Fruit fly (Drosophila melanogaster) whole organism, embryonic: ENCODE measurements around the gene CG10725.

ENCODE experiments used
- Atf-2 ChIP-seq: fragments of 200-800 bp; sonication (Bioruptor generic); optimal IDR thresholded peaks from 2 replicates; lab custom pipeline; 2016; ENCODE audit warnings: missing biosample characterization, missing genetic modification characterization
- CG10366 ChIP-seq: fragments of 200-800 bp; sonication (Bioruptor generic); IDR thresholded peaks from 2 replicates; pipeline ENCODE4 v1.3.6; 2022; ENCODE audit warnings: missing biosample characterization, missing genetic modification characterization
- CG10959 ChIP-seq: fragments of 200-800 bp; sonication (Bioruptor generic); IDR thresholded peaks from 2 replicates; pipeline ENCODE4 v1.3.6; 2022; ENCODE audit warnings: missing biosample characterization, missing genetic modification characterization
- CG11456 ChIP-seq: fragments of 200-800 bp; sonication (Bioruptor generic); IDR thresholded peaks from 3 replicates; pipeline ENCODE4 v1.3.6; 2022; ENCODE audit warnings: missing biosample characterization, missing genetic modification characterization
- CG11695 ChIP-seq: fragments of 200-800 bp; sonication (Bioruptor generic); IDR thresholded peaks from 3 replicates; pipeline ENCODE4 v1.3.6; 2022; ENCODE audit warnings: missing biosample characterization, missing genetic modification characterization
- CG12071 ChIP-seq: fragments of 200-800 bp; sonication (Bioruptor generic); optimal IDR thresholded peaks from 3 replicates; lab custom pipeline; 2018; ENCODE audit warnings: missing biosample characterization, mild to moderate bottlenecking, missing genetic modification characterization
- CG12769 ChIP-seq: fragments of 200-800 bp; sonication (Bioruptor generic); optimal IDR thresholded peaks from 2 replicates; lab custom pipeline; 2019; ENCODE audit warnings: missing biosample characterization, mild to moderate bottlenecking, missing genetic modification characterization, moderate library complexity
- CG13287 ChIP-seq: fragments of 200-800 bp; sonication (Bioruptor generic); IDR thresholded peaks from 2 replicates; pipeline ENCODE4 v1.3.6; 2022; ENCODE audit warnings: missing biosample characterization, missing genetic modification characterization; ENCODE audit not compliant: partially characterized antibody
- CG14710 ChIP-seq: fragments of 200-800 bp; sonication (Bioruptor generic); optimal IDR thresholded peaks from 3 replicates; lab custom pipeline; 2019; ENCODE audit warnings: missing biosample characterization, mild to moderate bottlenecking, missing genetic modification characterization, moderate library complexity
- CG16779 ChIP-seq: fragments of 200-800 bp; sonication (Bioruptor generic); IDR thresholded peaks from 2 replicates; pipeline ENCODE4 v1.3.6; 2022; ENCODE audit warnings: missing biosample characterization, missing genetic modification characterization
- CG1792 ChIP-seq: fragments of 200-800 bp; sonication (Bioruptor generic); optimal IDR thresholded peaks from 2 replicates; lab custom pipeline; 2016; ENCODE audit warnings: missing biosample characterization, missing genetic modification characterization
- CG18764 ChIP-seq: fragments of 200-800 bp; sonication (Bioruptor generic); optimal IDR thresholded peaks from 3 replicates; lab custom pipeline; 2016; ENCODE audit warnings: missing biosample characterization, missing genetic modification characterization
- CG30403 ChIP-seq: fragments of 200-800 bp; sonication (Bioruptor generic); optimal IDR thresholded peaks from 3 replicates; lab custom pipeline; 2016; ENCODE audit warnings: missing biosample characterization, missing genetic modification characterization
- CG34224 ChIP-seq: fragments of 200-800 bp; sonication (Bioruptor generic); IDR thresholded peaks from 3 replicates; pipeline ENCODE4 v1.3.6; 2022; ENCODE audit warnings: missing biosample characterization, missing genetic modification characterization; ENCODE audit not compliant: partially characterized antibody
- CG4617 ChIP-seq: fragments of 200-800 bp; sonication (Bioruptor generic); optimal IDR thresholded peaks from 3 replicates; lab custom pipeline; 2016; ENCODE audit warnings: missing biosample characterization, missing genetic modification characterization, borderline replicate concordance
- CG6813 ChIP-seq: fragments of 200-800 bp; sonication (Bioruptor generic); optimal IDR thresholded peaks from 2 replicates; lab custom pipeline; 2017; ENCODE audit warnings: missing biosample characterization, missing genetic modification characterization, mild to moderate bottlenecking, moderate library complexity, missing genetic modification reagents
- CG8359 ChIP-seq: fragments of 200-800 bp; sonication (Bioruptor generic); optimal IDR thresholded peaks from 2 replicates; lab custom pipeline; 2017; ENCODE audit warnings: missing biosample characterization, mild to moderate bottlenecking, missing genetic modification characterization, borderline replicate concordance
- CkIIα-i1 ChIP-seq: fragments of 200-800 bp; sonication (Bioruptor generic); IDR thresholded peaks from 2 replicates; pipeline ENCODE4 v1.3.6; 2022; ENCODE audit warnings: missing biosample characterization, missing genetic modification characterization
- Doc3 ChIP-seq: fragments of 200-800 bp; sonication (Bioruptor generic); IDR thresholded peaks from 3 replicates; pipeline ENCODE4 v1.3.6; 2022; ENCODE audit warnings: missing biosample characterization, missing genetic modification characterization; ENCODE audit not compliant: partially characterized antibody
- Fer1 ChIP-seq: fragments of 200-800 bp; sonication (Bioruptor generic); optimal IDR thresholded peaks from 2 replicates; lab custom pipeline; 2017; ENCODE audit warnings: missing biosample characterization, mild to moderate bottlenecking, missing genetic modification characterization
- Med ChIP-seq: fragments of 200-800 bp; sonication (Bioruptor generic); peaks from one replicate; lab custom pipeline; 2016; ENCODE audit warnings: missing biosample characterization, missing genetic modification characterization, mild to moderate bottlenecking, inconsistent platforms, moderate library complexity
- Scr ChIP-seq: fragments of 200-800 bp; sonication (Bioruptor generic); IDR thresholded peaks from 2 replicates; pipeline ENCODE4 v1.3.6; 2022; ENCODE audit warnings: missing biosample characterization, missing genetic modification characterization; ENCODE audit not compliant: partially characterized antibody
- Xrp1 ChIP-seq: fragments of 200-800 bp; sonication (Bioruptor generic); IDR thresholded peaks from 2 replicates; pipeline ENCODE4 v1.3.6; 2022; ENCODE audit warnings: missing biosample characterization, missing genetic modification characterization
- YL-1 ChIP-seq: fragments of 200-800 bp; sonication (Bioruptor generic); optimal IDR thresholded peaks from 3 replicates; lab custom pipeline; 2017; ENCODE audit warnings: missing biosample characterization, mild to moderate bottlenecking, missing genetic modification characterization
- az2 ChIP-seq: fragments of 200-800 bp; sonication (Bioruptor generic); optimal IDR thresholded peaks from 3 replicates; lab custom pipeline; 2016; ENCODE audit warnings: missing biosample characterization, missing genetic modification characterization
- bsh ChIP-seq, 2 experiments: fragments of 200-800 bp; sonication (Bioruptor generic); optimal IDR thresholded peaks; 2 replicates each; lab custom pipeline; 2017 to 2018; ENCODE audit warnings: mild to moderate bottlenecking in 2 of 2, missing biosample characterization in 2 of 2, missing genetic modification characterization in 2 of 2, moderate library complexity in 1 of 2
- chm ChIP-seq: fragments of 200-800 bp; sonication (Bioruptor generic); IDR thresholded peaks from 2 replicates; pipeline ENCODE4 v1.3.6; 2022; ENCODE audit warnings: missing biosample characterization, missing genetic modification characterization
- crc ChIP-seq: fragments of 200-800 bp; sonication (Bioruptor generic); optimal IDR thresholded peaks from 2 replicates; lab custom pipeline; 2016; ENCODE audit warnings: missing biosample characterization, missing genetic modification characterization
- danr ChIP-seq: fragments of 200-800 bp; sonication (Bioruptor generic); IDR thresholded peaks from 2 replicates; pipeline ENCODE4 v1.3.6; 2022; ENCODE audit warnings: missing biosample characterization, missing genetic modification characterization
- fru ChIP-seq: fragments of >200 bp; optimal IDR thresholded peaks from 2 replicates; lab custom pipeline; 2017
- hbn ChIP-seq: fragments of 200-800 bp; sonication (Bioruptor generic); IDR thresholded peaks from 2 replicates; pipeline ENCODE4 v1.3.6; 2022; ENCODE audit warnings: missing biosample characterization, missing genetic modification characterization; ENCODE audit not compliant: partially characterized antibody
- hkb ChIP-seq, 2 experiments: fragments of 200-800 bp in 1 of 2; fragments of >200 bp in 1 of 2; sonication (Bioruptor generic) in 1 of 2; IDR thresholded peaks in 1 of 2; optimal IDR thresholded peaks in 1 of 2; 2 replicates each; pipeline versions ENCODE4 v1.3.6 to Lab custom; 2017 to 2022; ENCODE audit warnings: missing biosample characterization in 1 of 2, missing genetic modification characterization in 1 of 2
- mld ChIP-seq: fragments of 200-800 bp; sonication (Bioruptor generic); IDR thresholded peaks from 3 replicates; pipeline ENCODE4 v1.3.6; 2022; ENCODE audit warnings: missing biosample characterization, missing genetic modification characterization; ENCODE audit not compliant: partially characterized antibody
- nom ChIP-seq: fragments of 200-800 bp; sonication (Bioruptor generic); optimal IDR thresholded peaks from 2 replicates; lab custom pipeline; 2017; ENCODE audit warnings: missing biosample characterization, missing genetic modification characterization, mild to moderate bottlenecking, moderate library complexity, missing genetic modification reagents
- pb ChIP-seq: fragments of 200-800 bp; sonication (Bioruptor generic); optimal IDR thresholded peaks from 3 replicates; lab custom pipeline; 2016; ENCODE audit warnings: missing biosample characterization, missing genetic modification characterization
- peb ChIP-seq: fragments of 200-800 bp; sonication (Bioruptor generic); IDR thresholded peaks from 2 replicates; pipeline ENCODE4 v1.3.6; 2022; ENCODE audit warnings: missing biosample characterization, missing genetic modification characterization
- psq ChIP-seq: fragments of 200-800 bp; sonication (Bioruptor generic); optimal IDR thresholded peaks from 2 replicates; lab custom pipeline; 2017; ENCODE audit warnings: missing biosample characterization, missing genetic modification characterization
- repo ChIP-seq: fragments of 200-800 bp; sonication (Bioruptor generic); optimal IDR thresholded peaks from 2 replicates; lab custom pipeline; 2016; ENCODE audit warnings: missing biosample characterization, missing genetic modification characterization
- row ChIP-seq: fragments of 200-800 bp; sonication (Bioruptor generic); IDR thresholded peaks from 3 replicates; pipeline ENCODE4 v1.3.6; 2022; ENCODE audit warnings: missing biosample characterization, missing genetic modification characterization
- run ChIP-seq: fragments of 200-800 bp; sonication (Bioruptor generic); optimal IDR thresholded peaks from 3 replicates; lab custom pipeline; 2018; ENCODE audit warnings: missing biosample characterization, mild to moderate bottlenecking, missing genetic modification characterization
- shn ChIP-seq: fragments of 200-800 bp; sonication (Bioruptor generic); optimal IDR thresholded peaks from 3 replicates; lab custom pipeline; 2016; ENCODE audit warnings: missing biosample characterization, missing genetic modification characterization
- sna ChIP-seq: fragments of 200-800 bp; sonication (Bioruptor generic); IDR thresholded peaks from 2 replicates; pipeline ENCODE4 v1.3.6; 2022; ENCODE audit warnings: missing biosample characterization, missing genetic modification characterization; ENCODE audit not compliant: partially characterized antibody
- sr ChIP-seq: fragments of 200-800 bp; sonication (Bioruptor generic); IDR thresholded peaks from 3 replicates; pipeline ENCODE4 v1.3.6; 2022; ENCODE audit warnings: missing biosample characterization, missing genetic modification characterization
- trh ChIP-seq: fragments of 200-800 bp; sonication (Bioruptor generic); optimal IDR thresholded peaks from 2 replicates; lab custom pipeline; 2016; ENCODE audit warnings: missing biosample characterization, missing genetic modification characterization
- vnd ChIP-seq: fragments of 200-800 bp; sonication (Bioruptor generic); IDR thresholded peaks from 3 replicates; pipeline ENCODE4 v1.3.6; 2022; ENCODE audit warnings: missing biosample characterization, missing genetic modification characterization; ENCODE audit not compliant: partially characterized antibody
- yki ChIP-seq: fragments of >200 bp; optimal IDR thresholded peaks from 3 replicates; lab custom pipeline; 2018

CG10725 gene

DNA sequence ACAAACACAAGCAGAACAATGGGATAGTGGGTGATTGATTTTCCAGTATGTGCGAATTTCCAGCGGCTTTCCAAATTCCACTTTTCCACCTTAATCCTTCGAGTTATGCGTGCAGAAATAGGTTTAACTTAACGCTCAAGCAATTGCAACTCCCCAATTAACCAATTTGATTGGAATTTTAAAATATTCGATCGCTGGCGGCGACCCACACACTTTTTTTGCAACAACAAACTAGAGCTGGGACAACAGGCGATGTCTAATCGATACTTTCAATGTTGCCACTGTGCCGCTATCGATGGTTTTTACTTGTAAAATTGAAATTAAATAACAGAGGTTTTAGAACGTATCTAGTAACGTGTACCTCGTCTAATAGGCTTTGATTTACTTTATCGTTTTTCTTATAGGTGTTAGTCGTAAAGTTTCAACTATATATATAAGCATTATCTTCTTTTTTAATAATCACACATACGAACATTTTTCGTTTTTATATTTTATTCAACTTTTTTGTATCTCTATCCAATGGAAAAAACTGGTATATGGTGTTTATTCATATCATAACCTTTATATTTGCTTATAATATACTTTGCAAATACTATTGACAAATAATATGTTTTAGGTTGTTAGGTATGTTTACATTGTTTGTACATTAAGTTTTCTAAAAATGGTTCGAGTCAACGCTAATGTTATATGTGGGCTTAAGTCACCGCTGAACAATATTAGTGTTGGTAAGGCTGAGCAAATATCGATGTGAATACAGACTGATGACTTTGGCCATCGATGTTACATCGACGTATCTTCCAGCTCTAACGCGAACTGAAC, 48.5 kb downstream of the CG10725 start, which contains the start of the genes Abp1 and Tgi (continued):
- TF ChIP-seq Fer1 (GFP tag; lab: Kevin White, UChicago) = no peak
- TF ChIP-seq Atf-2 = no peak
- no peak for TF ChIP-seq yki (lab: Kevin White, UChicago)
- peak; percentile 63; the same call in 2 of the 3 replicates for TF ChIP-seq mld
- peak; percentile 43 for TF ChIP-seq CG30403 (GFP tag; lab: Kevin White, UChicago)
- no peak for TF ChIP-seq CG1792 (GFP tag; lab: Kevin White, UChicago)
- no peak for TF ChIP-seq CG6813 (GFP tag; lab: Kevin White, UChicago)
- TF ChIP-seq chm (GFP tag; lab: Robert Waterston, UW) = peak; percentile 59; the same call in 1 of the 2 replicates
- TF ChIP-seq CG11456 (GFP tag; lab: Robert Waterston, UW) = peak; percentile 77
- no peak for TF ChIP-seq peb
- no peak for TF ChIP-seq CkIIα-i1 (GFP tag; lab: Robert Waterston, UW)
- peak; percentile 20 for TF ChIP-seq shn (GFP tag; lab: Kevin White, UChicago)
- peak; percentile 64 for TF ChIP-seq hbn (GFP tag; lab: Robert Waterston, UW)
- peak; percentile 45; the same call in 1 of the 2 replicates for TF ChIP-seq sna (GFP tag; lab: Robert Waterston, UW)
- TF ChIP-seq Scr (GFP tag; lab: Robert Waterston, UW) = peak; percentile 83
- no peak for TF ChIP-seq trh (GFP tag; lab: Kevin White, UChicago)
- TF ChIP-seq psq (GFP tag; lab: Kevin White, UChicago) = no peak

DNA sequence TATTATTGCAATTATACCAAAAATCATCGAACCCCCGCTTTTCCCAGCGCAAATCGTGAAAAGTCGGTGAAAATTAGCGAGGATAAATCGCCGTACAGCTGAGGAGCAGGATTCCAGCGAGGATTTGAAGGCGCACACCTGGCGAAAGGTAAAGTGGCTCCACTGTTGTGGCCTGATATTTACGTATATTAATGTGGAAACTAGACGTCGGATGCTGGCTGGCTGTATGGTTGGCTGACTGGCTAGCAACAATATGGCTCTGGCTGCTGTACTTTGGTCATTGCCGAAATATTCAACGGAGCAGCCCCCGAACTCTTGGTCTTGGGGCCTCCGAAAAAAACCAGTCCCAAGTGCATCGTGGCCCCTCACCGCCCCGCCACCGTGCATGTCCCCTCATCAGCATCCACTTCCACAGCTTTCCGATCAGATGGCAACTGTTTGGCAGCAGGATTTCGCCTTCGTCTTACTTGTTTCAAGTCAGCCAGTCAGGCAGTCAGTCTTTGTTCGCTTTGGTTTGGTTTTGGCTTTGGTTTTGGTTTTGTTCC, 49.2 kb downstream of the CG10725 start:
- TF ChIP-seq run (tag; lab: Kevin White, UChicago) (no peak), Doc3 (0 out of 3 replicates have a peak, but pooled peaks have one; percentile 44), crc (GFP tag; lab: Kevin White, UChicago) (no peak), CG4617 (GFP tag; lab: Kevin White, UChicago) (peak; percentile 16), pb (GFP tag; lab: Kevin White, UChicago) (peak; percentile 2), CG11695 (GFP tag; lab: Robert Waterston, UW) (peak; percentile 31; the same call in 1 of the 3 replicates), az2 (GFP tag; lab: Kevin White, UChicago) (no peak), Med (GFP tag; lab: Kevin White, UChicago) (peak; percentile 72), CG8359 (GFP tag; lab: Kevin White, UChicago) (no peak), CG14710 (tag; lab: Kevin White, UChicago) (no peak), CG10366 (no peak), bsh (GFP tag; optimal IDR thresholded peaks at IDR 0.05; lab: Kevin White, UChicago) (peak in 1 of 2 experiments; percentile 33), hkb (optimal IDR thresholded peaks at IDR 0.05; lab: Kevin White, UChicago) (no peak), hkb (GFP tag; IDR thresholded peaks at IDR 0.05; lab: Robert Waterston, UW) (no peak), CG16779 (GFP tag; lab: Robert Waterston, UW) (no peak), CG12769 (tag; lab: Kevin White, UChicago) (no peak), CG12071 (GFP tag; lab: Kevin White, UChicago) (peak; percentile 20), danr (GFP tag; lab: Robert Waterston, UW) (no peak), hbn (GFP tag; lab: Robert Waterston, UW) (0 out of 2 replicates have a peak, but pooled peaks have one; percentile 2), CG34224 (GFP tag; lab: Robert Waterston, UW) (0 out of 3 replicates have a peak, but pooled peaks have one; percentile 9), Xrp1 (GFP tag; lab: Robert Waterston, UW) (0 out of 2 replicates have a peak, but pooled peaks have one; percentile 20), vnd (GFP tag; lab: Robert Waterston, UW) (0 out of 3 replicates have a peak, but pooled peaks have one; percentile 1), YL-1 (GFP tag; lab: Kevin White, UChicago) (peak; percentile 14), CG10959 (GFP tag; lab: Robert Waterston, UW) (no peak), repo (GFP tag; lab: Kevin White, UChicago) (no peak), sr (GFP tag; lab: Robert Waterston, UW) (0 out of 3 replicates have a peak, but pooled peaks have one; percentile 10), fru (no peak), row (GFP tag; lab: Robert Waterston, UW) (0 out of 3 replicates have a peak, but pooled peaks have one; percentile 4), CG18764 (GFP tag; lab: Kevin White, UChicago) (no peak), CG13287 (peak; percentile 5; the same call in 1 of the 2 replicates), nom (GFP tag; lab: Kevin White, UChicago) (peak; percentile 51)
